Fruit fly (Drosophila melanogaster) whole organism, embryonic: ENCODE data around the gene TwdlX.

Experiments
- CG11247 ChIP-seq: fragments of 200-800 bp; sonication (Bioruptor generic); IDR thresholded peaks from 2 replicates; pipeline ENCODE4 v1.3.6; 2022; ENCODE audit warnings: missing biosample characterization, missing genetic modification characterization
- CG11456 ChIP-seq: fragments of 200-800 bp; sonication (Bioruptor generic); IDR thresholded peaks from 3 replicates; pipeline ENCODE4 v1.3.6; 2022; ENCODE audit warnings: missing biosample characterization, missing genetic modification characterization
- CG12769 ChIP-seq: fragments of 200-800 bp; sonication (Bioruptor generic); optimal IDR thresholded peaks from 2 replicates; lab custom pipeline; 2019; ENCODE audit warnings: missing biosample characterization, mild to moderate bottlenecking, missing genetic modification characterization, moderate library complexity
- CG13775 ChIP-seq: fragments of 200-800 bp; sonication (Bioruptor generic); optimal IDR thresholded peaks from 3 replicates; lab custom pipeline; 2017; ENCODE audit warnings: missing biosample characterization, mild to moderate bottlenecking, missing genetic modification characterization
- CG1529 ChIP-seq: fragments of 200-800 bp; sonication (Bioruptor generic); optimal IDR thresholded peaks from 3 replicates; lab custom pipeline; 2018; ENCODE audit warnings: missing biosample characterization, missing genetic modification characterization
- CG15514 ChIP-seq: fragments of 200-800 bp; sonication (Bioruptor generic); optimal IDR thresholded peaks from 3 replicates; lab custom pipeline; 2017; ENCODE audit warnings: missing biosample characterization, missing genetic modification characterization, mild to moderate bottlenecking, moderate library complexity, missing genetic modification reagents
- CG18476 ChIP-seq: fragments of 200-800 bp; sonication (Bioruptor generic); optimal IDR thresholded peaks from 2 replicates; lab custom pipeline; 2016; ENCODE audit warnings: missing biosample characterization, mild to moderate bottlenecking, missing genetic modification characterization
- CG18619 ChIP-seq: fragments of 200-800 bp; sonication (Bioruptor generic); optimal IDR thresholded peaks from 3 replicates; lab custom pipeline; 2017; ENCODE audit warnings: missing biosample characterization, mild to moderate bottlenecking, missing genetic modification characterization
- CG32767 ChIP-seq: fragments of 200-800 bp; sonication (Bioruptor generic); IDR thresholded peaks from 2 replicates; pipeline ENCODE4 v1.3.6; 2022; ENCODE audit warnings: missing biosample characterization, missing genetic modification characterization
- CG4360 ChIP-seq: fragments of 200-800 bp; sonication (Bioruptor generic); IDR thresholded peaks from 2 replicates; pipeline ENCODE4 v1.3.6; 2022; ENCODE audit warnings: missing biosample characterization, missing genetic modification characterization
- CG4617 ChIP-seq: fragments of 200-800 bp; sonication (Bioruptor generic); optimal IDR thresholded peaks from 3 replicates; lab custom pipeline; 2016; ENCODE audit warnings: missing biosample characterization, missing genetic modification characterization, borderline replicate concordance
- CG4707 ChIP-seq: fragments of 200-800 bp; sonication (Bioruptor generic); optimal IDR thresholded peaks from 2 replicates; lab custom pipeline; 2018; ENCODE audit warnings: missing biosample characterization, mild to moderate bottlenecking, missing genetic modification characterization, moderate library complexity
- CG5245 ChIP-seq: fragments of 200-800 bp; sonication (Bioruptor generic); optimal IDR thresholded peaks from 3 replicates; lab custom pipeline; 2016; ENCODE audit warnings: missing biosample characterization, missing genetic modification characterization
- CG6272 ChIP-seq: fragments of 200-800 bp; sonication (Bioruptor generic); IDR thresholded peaks from 2 replicates; pipeline ENCODE4 v1.3.6; 2022; ENCODE audit warnings: missing biosample characterization, missing genetic modification characterization
- CG6791 ChIP-seq: fragments of 200-800 bp; sonication (Bioruptor generic); IDR thresholded peaks from 3 replicates; pipeline ENCODE4 v1.3.6; 2022; ENCODE audit warnings: missing biosample characterization, missing genetic modification characterization; ENCODE audit not compliant: partially characterized antibody
- CG8388 ChIP-seq: fragments of 200-800 bp; sonication (Bioruptor generic); optimal IDR thresholded peaks from 2 replicates; lab custom pipeline; 2019; ENCODE audit warnings: missing biosample characterization, mild to moderate bottlenecking, missing genetic modification characterization, moderate library complexity
- CG9817 ChIP-seq: fragments of 200-800 bp; sonication (Bioruptor generic); optimal IDR thresholded peaks from 2 replicates; lab custom pipeline; 2018; ENCODE audit warnings: missing biosample characterization, mild to moderate bottlenecking, missing genetic modification characterization, moderate library complexity
- Dbx ChIP-seq: fragments of 200-800 bp; sonication (Bioruptor generic); IDR thresholded peaks from 3 replicates; pipeline ENCODE4 v1.3.6; 2022; ENCODE audit warnings: missing biosample characterization, missing genetic modification characterization
- Dll ChIP-seq: fragments of 200-800 bp; sonication (Bioruptor generic); IDR thresholded peaks from 4 replicates; pipeline ENCODE4 v1.3.6; 2022; ENCODE audit warnings: missing biosample characterization, missing genetic modification characterization; ENCODE audit not compliant: partially characterized antibody
- Doc3 ChIP-seq: fragments of 200-800 bp; sonication (Bioruptor generic); IDR thresholded peaks from 3 replicates; pipeline ENCODE4 v1.3.6; 2022; ENCODE audit warnings: missing biosample characterization, missing genetic modification characterization; ENCODE audit not compliant: partially characterized antibody
- Dref ChIP-seq: fragments of 200-800 bp; sonication (Bioruptor generic); IDR thresholded peaks from 2 replicates; pipeline ENCODE4 v1.3.6; 2022; ENCODE audit warnings: missing biosample characterization, missing genetic modification characterization
- HLH54F ChIP-seq: fragments of 200-800 bp; sonication (Bioruptor generic); optimal IDR thresholded peaks from 3 replicates; lab custom pipeline; 2016; ENCODE audit warnings: missing biosample characterization, missing genetic modification characterization
- Hmx ChIP-seq: fragments of 200-800 bp; sonication (Bioruptor generic); optimal IDR thresholded peaks from 2 replicates; lab custom pipeline; 2016; ENCODE audit warnings: missing biosample characterization, missing genetic modification characterization
- Hr51 ChIP-seq, 2 experiments: fragments of 200-800 bp; sonication (Bioruptor generic); optimal IDR thresholded peaks; 2 replicates in 1 of 2; 3 replicates in 1 of 2; lab custom pipeline; 2016 to 2018; ENCODE audit warnings: missing biosample characterization in 2 of 2, missing genetic modification characterization in 2 of 2, mild to moderate bottlenecking in 1 of 2, moderate library complexity in 1 of 2
- Lhr ChIP-seq: fragments of 200-800 bp; sonication (Bioruptor generic); optimal IDR thresholded peaks from 3 replicates; lab custom pipeline; 2017; ENCODE audit warnings: mild to moderate bottlenecking, missing biosample characterization, missing genetic modification reagents, missing genetic modification characterization
- Meics ChIP-seq: fragments of 200-800 bp; sonication (Bioruptor generic); optimal IDR thresholded peaks from 2 replicates; lab custom pipeline; 2017; ENCODE audit warnings: missing biosample characterization, mild to moderate bottlenecking, missing genetic modification characterization
- NC2β ChIP-seq: fragments of 200-800 bp; sonication (Bioruptor generic); optimal IDR thresholded peaks from 2 replicates; lab custom pipeline; 2016; ENCODE audit warnings: missing biosample characterization, missing genetic modification characterization
- Six4 ChIP-seq: fragments of 200-800 bp; sonication (Bioruptor generic); optimal IDR thresholded peaks from 2 replicates; lab custom pipeline; 2016; ENCODE audit warnings: missing biosample characterization, missing genetic modification characterization
- Sox102F ChIP-seq: fragments of 200-800 bp; sonication (Bioruptor generic); optimal IDR thresholded peaks from 2 replicates; lab custom pipeline; 2018; ENCODE audit warnings: missing biosample characterization, mild to moderate bottlenecking, missing genetic modification characterization, moderate library complexity
- Spps ChIP-seq: fragments of 200-800 bp; sonication (Bioruptor generic); optimal IDR thresholded peaks from 2 replicates; lab custom pipeline; 2018; ENCODE audit warnings: missing biosample characterization, mild to moderate bottlenecking, missing genetic modification characterization
- al ChIP-seq: fragments of 200-800 bp; sonication (Bioruptor generic); IDR thresholded peaks from 2 replicates; pipeline ENCODE4 v1.3.6; 2022; ENCODE audit warnings: missing biosample characterization, missing genetic modification characterization
- cas ChIP-seq: fragments of 200-800 bp; sonication (Bioruptor generic); IDR thresholded peaks from 2 replicates; pipeline ENCODE4 v1.3.6; 2022; ENCODE audit warnings: missing biosample characterization, missing genetic modification characterization
- crol ChIP-seq: fragments of 200-800 bp; sonication (Bioruptor generic); IDR thresholded peaks from 2 replicates; pipeline ENCODE4 v1.3.6; 2022; ENCODE audit warnings: missing biosample characterization, missing genetic modification characterization
- disco-r ChIP-seq: fragments of 200-800 bp; sonication (Bioruptor generic); optimal IDR thresholded peaks from 2 replicates; lab custom pipeline; 2016; ENCODE audit warnings: missing biosample characterization, missing genetic modification characterization
- fd102C ChIP-seq: fragments of 200-800 bp; sonication (Bioruptor generic); optimal IDR thresholded peaks from 2 replicates; lab custom pipeline; 2018; ENCODE audit warnings: missing biosample characterization, mild to moderate bottlenecking, missing genetic modification characterization, moderate library complexity
- fd3F ChIP-seq: fragments of 200-800 bp; sonication (Bioruptor generic); optimal IDR thresholded peaks from 2 replicates; lab custom pipeline; 2018; ENCODE audit warnings: missing biosample characterization, mild to moderate bottlenecking, missing genetic modification characterization, moderate library complexity
- fru ChIP-seq: fragments of >200 bp; optimal IDR thresholded peaks from 2 replicates; lab custom pipeline; 2017
- gem ChIP-seq: fragments of 200-800 bp; sonication (Bioruptor generic); optimal IDR thresholded peaks from 2 replicates; lab custom pipeline; 2019; ENCODE audit warnings: missing biosample characterization, mild to moderate bottlenecking, missing genetic modification characterization, moderate library complexity
- gsb ChIP-seq: fragments of 200-800 bp; sonication (Bioruptor generic); IDR thresholded peaks from 2 replicates; pipeline ENCODE4 v1.3.6; 2022; ENCODE audit warnings: missing biosample characterization, missing genetic modification characterization
- jing ChIP-seq: fragments of 200-800 bp; sonication (Bioruptor generic); optimal IDR thresholded peaks from 2 replicates; lab custom pipeline; 2018; ENCODE audit warnings: missing biosample characterization, mild to moderate bottlenecking, missing genetic modification characterization
- kay ChIP-seq: fragments of 200-800 bp; sonication (Bioruptor generic); optimal IDR thresholded peaks from 2 replicates; lab custom pipeline; 2016; ENCODE audit warnings: missing biosample characterization, missing genetic modification characterization
- lab ChIP-seq: fragments of 200-800 bp; sonication (Bioruptor generic); optimal IDR thresholded peaks from 3 replicates; lab custom pipeline; 2017; ENCODE audit warnings: missing biosample characterization, missing genetic modification characterization, mild to moderate bottlenecking, moderate library complexity, missing genetic modification reagents
- lmd ChIP-seq: fragments of 200-800 bp; sonication (Bioruptor generic); IDR thresholded peaks from 2 replicates; pipeline ENCODE4 v1.3.6; 2022; ENCODE audit warnings: missing biosample characterization, missing genetic modification characterization
- nom ChIP-seq: fragments of 200-800 bp; sonication (Bioruptor generic); optimal IDR thresholded peaks from 2 replicates; lab custom pipeline; 2017; ENCODE audit warnings: missing biosample characterization, missing genetic modification characterization, mild to moderate bottlenecking, moderate library complexity, missing genetic modification reagents
- pho ChIP-seq: fragments of 200-800 bp; sonication (Bioruptor generic); optimal IDR thresholded peaks from 2 replicates; lab custom pipeline; 2016; ENCODE audit warnings: missing biosample characterization, missing genetic modification characterization
- row ChIP-seq: fragments of 200-800 bp; sonication (Bioruptor generic); IDR thresholded peaks from 3 replicates; pipeline ENCODE4 v1.3.6; 2022; ENCODE audit warnings: missing biosample characterization, missing genetic modification characterization
- sisA ChIP-seq: fragments of 200-800 bp; sonication (Bioruptor generic); IDR thresholded peaks from 2 replicates; pipeline ENCODE4 v1.3.6; 2022; ENCODE audit warnings: missing biosample characterization, missing genetic modification characterization
- tap ChIP-seq: fragments of 200-800 bp; optimal IDR thresholded peaks from 3 replicates; lab custom pipeline; 2019; ENCODE audit warnings: missing biosample characterization, mild to moderate bottlenecking, missing genetic modification characterization, moderate library complexity
- tx ChIP-seq: fragments of 200-800 bp; sonication (Bioruptor generic); optimal IDR thresholded peaks from 2 replicates; lab custom pipeline; 2016; ENCODE audit warnings: missing biosample characterization, missing genetic modification characterization
- vfl ChIP-seq: fragments of 200-800 bp; sonication (Bioruptor generic); optimal IDR thresholded peaks from 2 replicates; lab custom pipeline; 2016; ENCODE audit warnings: missing biosample characterization, missing genetic modification characterization
- vvl ChIP-seq: fragments of 200-800 bp; sonication (Bioruptor generic); IDR thresholded peaks from 2 replicates; pipeline ENCODE4 v1.3.6; 2022; ENCODE audit warnings: missing biosample characterization, missing genetic modification characterization

Gene TwdlX

DNA sequence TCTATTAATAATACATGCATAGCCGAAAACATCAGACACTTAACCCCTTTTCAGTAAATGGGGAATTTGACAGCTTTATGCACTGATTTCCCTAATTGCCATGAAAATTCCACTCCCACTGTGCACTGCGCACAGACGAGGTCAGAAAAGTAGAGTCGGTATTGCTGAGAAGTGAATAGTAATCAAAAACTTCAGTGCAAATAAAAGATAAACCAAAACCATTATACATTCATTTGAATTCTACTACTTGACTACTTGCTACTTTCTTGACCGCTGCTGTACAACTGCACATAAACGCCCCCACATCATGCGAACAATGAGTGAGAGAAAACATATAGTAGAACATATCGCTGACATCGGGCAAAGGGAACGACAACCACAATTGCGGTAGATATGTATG, 39.5 kb upstream of the TwdlX start (continued):
- TF ChIP-seq CG6791 (GFP tag; lab: Robert Waterston, UW): no peak
- peak; percentile 78 for TF ChIP-seq tx
- TF ChIP-seq Six4: peak; percentile 82
- peak; percentile 56 for TF ChIP-seq CG15514 (GFP tag; lab: Kevin White, UChicago)
- peak; percentile 88 for TF ChIP-seq row (GFP tag; lab: Robert Waterston, UW)
- peak; percentile 65; the same call in 1 of the 2 replicates for TF ChIP-seq CG32767
- TF ChIP-seq crol: peak; percentile 52
- peak; percentile 73 for TF ChIP-seq CG18619
- peak; percentile 88 for TF ChIP-seq CG1529
- TF ChIP-seq CG13775 (GFP tag; lab: Kevin White, UChicago): peak; percentile 72
- TF ChIP-seq cas (GFP tag; lab: Robert Waterston, UW): 0 out of 2 replicates have a peak, but pooled peaks have one; percentile 50
- peak; percentile 57 for TF ChIP-seq pho (GFP tag; lab: Kevin White, UChicago)
- TF ChIP-seq CG12769: peak; percentile 85
- peak; percentile 91 for TF ChIP-seq vvl (GFP tag; lab: Robert Waterston, UW)
- peak; percentile 84 for TF ChIP-seq CG4707
- TF ChIP-seq kay (GFP tag; lab: Kevin White, UChicago): peak; percentile 67
- TF ChIP-seq lmd (GFP tag; lab: Robert Waterston, UW): peak; percentile 83
- TF ChIP-seq Hr51 (GFP tag; optimal IDR thresholded peaks at IDR 0.05; lab: Kevin White, UChicago): peak; percentile 58 to 83
- TF ChIP-seq Dbx (GFP tag; lab: Robert Waterston, UW): no peak
- peak; percentile 88 for TF ChIP-seq tap (tag; lab: Kevin White, UChicago)
- TF ChIP-seq sisA: peak; percentile 85
- TF ChIP-seq CG5245 (GFP tag; lab: Kevin White, UChicago): peak; percentile 87
- TF ChIP-seq al (GFP tag; lab: Robert Waterston, UW): peak; percentile 63
- peak; percentile 76 for TF ChIP-seq CG11247 (GFP tag; lab: Robert Waterston, UW)
- TF ChIP-seq CG11456 (GFP tag; lab: Robert Waterston, UW): peak; percentile 83
- no peak for TF ChIP-seq Dll (GFP tag; lab: Robert Waterston, UW)
- TF ChIP-seq CG9817 (tag; lab: Kevin White, UChicago): peak; percentile 71
- no peak for TF ChIP-seq fru
- peak; percentile 69 for TF ChIP-seq CG18476
- TF ChIP-seq NC2β (GFP tag; lab: Kevin White, UChicago): peak; percentile 85
- TF ChIP-seq CG4360: peak; percentile 68
- TF ChIP-seq disco-r: peak; percentile 80
- TF ChIP-seq Meics (GFP tag; lab: Kevin White, UChicago): peak; percentile 64
- TF ChIP-seq Sox102F: peak; percentile 93
- TF ChIP-seq gem (tag; lab: Kevin White, UChicago): peak; percentile 88
- TF ChIP-seq gsb (GFP tag; lab: Robert Waterston, UW): peak; percentile 61; the same call in 1 of the 2 replicates
- TF ChIP-seq CG6272 (GFP tag; lab: Robert Waterston, UW): peak; percentile 64; the same call in 1 of the 2 replicates
- peak; percentile 66 for TF ChIP-seq Lhr (GFP tag; lab: Kevin White, UChicago)
- TF ChIP-seq CG8388 (GFP tag; lab: Kevin White, UChicago): peak; percentile 90
- no peak for TF ChIP-seq Hmx (GFP tag; lab: Kevin White, UChicago)
- no peak for TF ChIP-seq Dref (GFP tag; lab: Robert Waterston, UW)
- TF ChIP-seq vfl: peak; percentile 32
- TF ChIP-seq Spps (tag; lab: Kevin White, UChicago): peak; percentile 71
- peak; percentile 66 for TF ChIP-seq HLH54F
- TF ChIP-seq nom (GFP tag; lab: Kevin White, UChicago): no peak
- TF ChIP-seq jing (GFP tag; lab: Kevin White, UChicago): peak; percentile 89
- peak; percentile 40 for TF ChIP-seq CG4617 (GFP tag; lab: Kevin White, UChicago)
- TF ChIP-seq fd3F: peak; percentile 37
- TF ChIP-seq lab (GFP tag; lab: Kevin White, UChicago): peak; percentile 85
- TF ChIP-seq Doc3: no peak
- TF ChIP-seq fd102C: peak; percentile 25
